Worm (Caenorhabditis elegans): ENCODE data around the gene BE10.3.

- TF ChIP-seq flh-1 (GFP tag; optimal IDR thresholded peaks at IDR 0.05) (no peak), pha-4 (tag; optimal IDR thresholded peaks at IDR 0.05) (no peak), mep-1 (tag; optimal IDR thresholded peaks at IDR 0.05) (no peak), unc-39 (tag; optimal IDR thresholded peaks at IDR 0.05) (no peak), ztf-11 (tag; optimal IDR thresholded peaks at IDR 0.05) (no peak), mab-5 (tag; optimal IDR thresholded peaks at IDR 0.05) (no peak), elt-1 (tag; optimal IDR thresholded peaks at IDR 0.05; ENCODE audit: borderline replicate concordance, insufficient read depth) (no peak), ces-1 (GFP tag; optimal IDR thresholded peaks at IDR 0.05) (no peak), unc-62 (GFP tag; optimal IDR thresholded peaks at IDR 0.05) (no peak), drap-1 (GFP tag; optimal IDR thresholded peaks at IDR 0.05) (no peak)
Observed at ce11 chrIII:12840204-12840603, 32.4 kb downstream of the BE10.3 start.
